Worm (Caenorhabditis elegans) whole organism, L3 larva: Measurements from ENCODE around the gene srz-42.

ENCODE experiments used
- R02D3.7 ChIP-seq: fragments of 150-350 bp; optimal IDR thresholded peaks from 2 replicates; lab custom pipeline; 2014; ENCODE audit warnings: missing biosample characterization, missing genetic modification characterization
- ceh-82 ChIP-seq: fragments of 150-350 bp; optimal IDR thresholded peaks from 2 replicates; lab custom pipeline; 2014; ENCODE audit warnings: missing biosample characterization, missing genetic modification characterization
- fkh-10 ChIP-seq: sonication (generic microtip); optimal IDR thresholded peaks from 2 replicates; lab custom pipeline; 2017; ENCODE audit warnings: missing biosample characterization, missing genetic modification reagents, missing genetic modification characterization
- fos-1 ChIP-seq: fragments of 150-350 bp; optimal IDR thresholded peaks from 2 replicates; lab custom pipeline; 2014; ENCODE audit warnings: missing biosample characterization, missing genetic modification characterization
- lin-15B ChIP-seq: fragments of 150-350 bp; optimal IDR thresholded peaks from 2 replicates; lab custom pipeline; 2014; ENCODE audit warnings: missing biosample characterization, missing genetic modification characterization
- mml-1 ChIP-seq: fragments of 150-350 bp; sonication (generic microtip); optimal IDR thresholded peaks from 3 replicates; lab custom pipeline; 2014; ENCODE audit warnings: missing biosample characterization, missing genetic modification characterization
- nhr-77 ChIP-seq: fragments of 150-350 bp; optimal IDR thresholded peaks from 2 replicates; lab custom pipeline; 2014; ENCODE audit warnings: missing biosample characterization, missing genetic modification characterization
- pha-4 ChIP-seq: fragments of 150-350 bp; optimal IDR thresholded peaks from 2 replicates; lab custom pipeline; 2014; ENCODE audit warnings: missing biosample characterization, missing genetic modification reagents, missing genetic modification characterization

ce11 chrIV:14086395-14086794 is 42.8 kb upstream of the srz-42 start:
- TF ChIP-seq fos-1 (tag; lab: Kevin White, UChicago) (no peak), pha-4 (tag; lab: Kevin White, UChicago) (no peak), nhr-77 (tag; lab: Kevin White, UChicago) (no peak), R02D3.7 (tag; lab: Kevin White, UChicago) (no peak), mml-1 (no peak), lin-15B (tag; lab: Kevin White, UChicago) (no peak), fkh-10 (no peak), ceh-82 (tag; lab: Kevin White, UChicago) (no peak)
